Worm (Caenorhabditis elegans): ENCODE results near the gene sra-29.

ce11 chrII:6597507-6597906 lies 22.0 kb upstream of the sra-29 start:
- no peak for TF ChIP-seq ama-1 (optimal IDR thresholded peaks at IDR 0.05)
- TF ChIP-seq tbx-11 (GFP tag; IDR thresholded peaks at IDR 0.05), result no peak
- TF ChIP-seq ceh-13 (GFP tag; optimal IDR thresholded peaks at IDR 0.05), result no peak
- no peak for TF ChIP-seq B0310.2 (tag; optimal IDR thresholded peaks at IDR 0.05)
- TF ChIP-seq aly-1 (tag; optimal IDR thresholded peaks at IDR 0.05), result no peak
- no peak for TF ChIP-seq flt-1 (GFP tag; IDR thresholded peaks at IDR 0.05)
- TF ChIP-seq sea-1 (GFP tag; conservative IDR thresholded peaks at IDR 0.05), result no peak
- TF ChIP-seq ceh-36 (tag; optimal IDR thresholded peaks at IDR 0.05), result no peak
- no peak for TF ChIP-seq scrt-1 (GFP tag; IDR thresholded peaks at IDR 0.05)
- TF ChIP-seq tra-4 (tag; optimal IDR thresholded peaks at IDR 0.05), result no peak
- TF ChIP-seq F13C5.2 (tag; optimal IDR thresholded peaks at IDR 0.05), result no peak
- no peak for TF ChIP-seq hmg-4 (GFP tag; optimal IDR thresholded peaks at IDR 0.05)
- no peak for TF ChIP-seq hnd-1 (tag; optimal IDR thresholded peaks at IDR 0.05)
- TF ChIP-seq ets-7 (tag; optimal IDR thresholded peaks at IDR 0.05), result no peak
